Worm (Caenorhabditis elegans) whole organism, early embryonic: ENCODE measurements around the gene vms-1.

Experiments
- B0310.2 ChIP-seq: sonication (generic microtip); optimal IDR thresholded peaks from 2 replicates; lab custom pipeline; 2016; ENCODE audit warnings: mild to moderate bottlenecking, missing genetic modification characterization, missing compliant biosample characterization
- aly-1 ChIP-seq: sonication (generic microtip); optimal IDR thresholded peaks from 2 replicates; lab custom pipeline; 2016; ENCODE audit warnings: missing genetic modification characterization, missing compliant biosample characterization
- ama-1 ChIP-seq: fragments of 150-350 bp; optimal IDR thresholded peaks from 2 replicates; lab custom pipeline; 2014
- ets-7 ChIP-seq: sonication (generic microtip); optimal IDR thresholded peaks from 2 replicates; lab custom pipeline; 2016; ENCODE audit warnings: missing genotype, missing genetic modification characterization, missing compliant biosample characterization
- flt-1 ChIP-seq: fragments of 200-800 bp; sonication (Bioruptor generic); IDR thresholded peaks from 2 replicates; pipeline ENCODE4 v1.3.6; 2022; ENCODE audit warnings: missing genetic modification characterization, missing compliant biosample characterization
- hmbx-1 ChIP-seq: sonication (generic microtip); optimal IDR thresholded peaks from 2 replicates; lab custom pipeline; 2016; ENCODE audit warnings: mild to moderate bottlenecking, missing genetic modification characterization, missing compliant biosample characterization
- hmg-4 ChIP-seq: fragments of 200-800 bp; sonication (Bioruptor generic); optimal IDR thresholded peaks from 2 replicates; lab custom pipeline; 2018; ENCODE audit warnings: mild to moderate bottlenecking, missing genetic modification characterization, missing compliant biosample characterization
- hnd-1 ChIP-seq: sonication (generic microtip); optimal IDR thresholded peaks from 2 replicates; lab custom pipeline; 2016; ENCODE audit warnings: missing genetic modification characterization, missing compliant biosample characterization
- pes-1 ChIP-seq: fragments of 200-800 bp; sonication (Bioruptor generic); IDR thresholded peaks from 2 replicates; pipeline ENCODE4 v1.3.6; 2022; ENCODE audit warnings: missing genetic modification reagents, missing genetic modification characterization, missing compliant biosample characterization
- sea-1 ChIP-seq: fragments of 200-800 bp; sonication (Bioruptor generic); conservative IDR thresholded peaks from 2 replicates; pipeline ENCODE4 v1.3.6; 2022; ENCODE audit warnings: missing genetic modification characterization, missing compliant biosample characterization
- tbx-11 ChIP-seq: fragments of 200-800 bp; sonication (Bioruptor generic); IDR thresholded peaks from 2 replicates; pipeline ENCODE4 v1.3.6; 2022; ENCODE audit warnings: missing genetic modification characterization, missing compliant biosample characterization
- tbx-37 ChIP-seq: fragments of 200-800 bp; sonication (Bioruptor generic); conservative IDR thresholded peaks from 2 replicates; pipeline ENCODE4 v1.3.6; 2022; ENCODE audit warnings: missing genetic modification reagents, missing genetic modification characterization, missing compliant biosample characterization
- tra-4 ChIP-seq: sonication (generic microtip); optimal IDR thresholded peaks from 2 replicates; lab custom pipeline; 2017; ENCODE audit warnings: missing genetic modification characterization, missing compliant biosample characterization

ce11 chrIII:8047412-8047811 lies 40.9 kb upstream of the vms-1 start, which contains the start of gene K12H4.2:
- TF ChIP-seq ama-1 (lab: Kevin White, UChicago): no peak
- no peak for TF ChIP-seq tbx-37 (GFP tag; lab: Robert Waterston, UW)
- TF ChIP-seq B0310.2 (tag; lab: Kevin White, UChicago): no peak
- no peak for TF ChIP-seq hmbx-1 (tag; lab: Kevin White, UChicago)
- no peak for TF ChIP-seq tra-4 (tag; lab: Kevin White, UChicago)
- TF ChIP-seq hnd-1 (tag; lab: Kevin White, UChicago): no peak
- no peak for TF ChIP-seq sea-1 (GFP tag; lab: Robert Waterston, UW)
- no peak for TF ChIP-seq pes-1
- no peak for TF ChIP-seq tbx-11
- no peak for TF ChIP-seq ets-7
- TF ChIP-seq flt-1 (GFP tag; lab: Robert Waterston, UW): no peak
- TF ChIP-seq aly-1: no peak
- no peak for TF ChIP-seq hmg-4
